Worm (Caenorhabditis elegans) whole organism, young adult: Measurements from ENCODE around the gene srh-234.

ENCODE experiments used
- B0261.1 ChIP-seq: sonication (generic microtip); optimal IDR thresholded peaks from 2 replicates; lab custom pipeline; 2016; ENCODE audit warnings: mild to moderate bottlenecking, missing genetic modification characterization, moderate library complexity, missing compliant biosample characterization
- F10E7.11 ChIP-seq: sonication (generic microtip); optimal IDR thresholded peaks from 2 replicates; lab custom pipeline; 2017; ENCODE audit warnings: mild to moderate bottlenecking, missing genetic modification characterization, moderate library complexity, missing compliant biosample characterization
- aptf-2 ChIP-seq: fragments of 200-800 bp; sonication (Bioruptor generic); conservative IDR thresholded peaks from 2 replicates; pipeline ENCODE4 v1.3.6; 2022; ENCODE audit warnings: missing genetic modification reagents, missing genetic modification characterization, missing compliant biosample characterization
- bed-2 ChIP-seq: fragments of 200-800 bp; sonication (Bioruptor generic); IDR thresholded peaks from 2 replicates; pipeline ENCODE4 v1.3.6; 2022; ENCODE audit warnings: missing genetic modification reagents, missing genetic modification characterization, missing compliant biosample characterization
- cebp-2 ChIP-seq: fragments of 200-800 bp; sonication (Bioruptor generic); IDR thresholded peaks from 2 replicates; pipeline ENCODE4 v1.3.6; 2022; ENCODE audit warnings: missing genetic modification characterization, missing compliant biosample characterization
- ets-4 ChIP-seq: fragments of 200-800 bp; sonication (Bioruptor generic); optimal IDR thresholded peaks from 2 replicates; lab custom pipeline; 2018; ENCODE audit warnings: mild to moderate bottlenecking, missing genetic modification characterization, missing compliant biosample characterization
- fkh-3 ChIP-seq: sonication (generic microtip); optimal IDR thresholded peaks from 2 replicates; lab custom pipeline; 2016; ENCODE audit warnings: mild to moderate bottlenecking, missing genetic modification characterization, missing compliant biosample characterization
- mes-4 ChIP-seq: sonication (generic microtip); optimal IDR thresholded peaks from 2 replicates; lab custom pipeline; 2016; ENCODE audit warnings: missing genotype, missing genetic modification characterization, missing compliant biosample characterization
- pbrm-1 ChIP-seq: fragments of 200-800 bp; sonication (Bioruptor generic); IDR thresholded peaks from 2 replicates; pipeline ENCODE4 v1.3.6; 2022; ENCODE audit warnings: missing genetic modification reagents, missing genetic modification characterization, missing compliant biosample characterization
- sdz-38 ChIP-seq: sonication (generic microtip); optimal IDR thresholded peaks from 2 replicates; lab custom pipeline; 2016; ENCODE audit warnings: missing genotype, missing genetic modification characterization, missing compliant biosample characterization
- snpc-4 ChIP-seq, 5 experiments: fragments of 150-350 bp in 1 of 5; sonication (generic microtip) in 4 of 5; optimal IDR thresholded peaks; 2 replicates each; lab custom pipeline; 2014 to 2018; ENCODE audit warnings: missing genetic modification characterization in 5 of 5, missing biosample characterization in 3 of 5, antibody characterized with exemption in 2 of 5, mild to moderate bottlenecking in 2 of 5, missing compliant biosample characterization in 2 of 5, missing genotype in 2 of 5, moderate library complexity in 2 of 5, missing genetic modification reagents in 1 of 5
- unc-62 ChIP-seq: fragments of 150-350 bp; optimal IDR thresholded peaks from 2 replicates; lab custom pipeline; 2014; ENCODE audit warnings: missing biosample characterization, missing genetic modification reagents, missing genetic modification characterization

- no peak for TF ChIP-seq ets-4 (GFP tag; lab: Kevin White, UChicago)
- TF ChIP-seq pbrm-1: no peak
- TF ChIP-seq F10E7.11 (tag; lab: Kevin White, UChicago): no peak
- no peak for TF ChIP-seq unc-62 (GFP tag; lab: Kevin White, UChicago)
- TF ChIP-seq aptf-2 (GFP tag; lab: Robert Waterston, UW): no peak
- no peak for TF ChIP-seq mes-4 (tag; lab: Kevin White, UChicago)
- TF ChIP-seq B0261.1: no peak
- no peak for TF ChIP-seq fkh-3 (tag; lab: Kevin White, UChicago)
- no peak for TF ChIP-seq sdz-38 (tag; lab: Kevin White, UChicago)
- TF ChIP-seq cebp-2 (GFP tag; lab: Robert Waterston, UW): no peak
- no peak for TF ChIP-seq snpc-4 (GFP tag; optimal IDR thresholded peaks at IDR 0.05; lab: Kevin White, UChicago)
- no peak for TF ChIP-seq snpc-4 (tag; optimal IDR thresholded peaks at IDR 0.05; lab: Kevin White, UChicago)
- TF ChIP-seq bed-2 (GFP tag; lab: Robert Waterston, UW): no peak
These were observed 8.2 kb downstream of the srh-234 start, which contains the start of gene F07C4.11 for ce11 chrV:7643416-7643815.
